Fruit fly (Drosophila melanogaster) whole organism, adult: ENCODE measurements around the gene Paics.
A peak's percentile ranks its signal among the peaks of the same experiment; 100 is the strongest.

ENCODE experiments used
- CG11617 ChIP-seq: fragments of 200-800 bp; sonication (Bioruptor generic); optimal IDR thresholded peaks from 2 replicates; lab custom pipeline; 2017; ENCODE audit warnings: mild to moderate bottlenecking, missing biosample characterization, missing genetic modification reagents, missing genetic modification characterization
- CG12768 ChIP-seq: fragments of 200-800 bp; sonication (Bioruptor generic); optimal IDR thresholded peaks from 2 replicates; lab custom pipeline; 2017; ENCODE audit warnings: missing biosample characterization, missing genetic modification characterization, mild to moderate bottlenecking, moderate library complexity, missing genetic modification reagents
- CG14711 ChIP-seq: fragments of 200-800 bp; sonication (Bioruptor generic); optimal IDR thresholded peaks from 2 replicates; lab custom pipeline; 2018; ENCODE audit warnings: missing biosample characterization, mild to moderate bottlenecking, missing genetic modification characterization, moderate library complexity
- CG1620 ChIP-seq: fragments of 200-800 bp; sonication (Bioruptor generic); optimal IDR thresholded peaks from 2 replicates; lab custom pipeline; 2016; ENCODE audit warnings: missing biosample characterization, missing genetic modification characterization
- CG33017 ChIP-seq: fragments of 200-800 bp; sonication (Bioruptor generic); optimal IDR thresholded peaks from 2 replicates; lab custom pipeline; 2018; ENCODE audit warnings: missing biosample characterization, mild to moderate bottlenecking, missing genetic modification characterization, moderate library complexity
- CG5204 ChIP-seq: fragments of 200-800 bp; sonication (Bioruptor generic); optimal IDR thresholded peaks from 2 replicates; lab custom pipeline; 2016; ENCODE audit warnings: missing biosample characterization, missing genetic modification characterization
- CG7045 ChIP-seq: fragments of 200-800 bp; sonication (Bioruptor generic); optimal IDR thresholded peaks from 2 replicates; lab custom pipeline; 2017; ENCODE audit warnings: missing biosample characterization, mild to moderate bottlenecking, missing genetic modification characterization
- CG7101 ChIP-seq: fragments of 200-800 bp; sonication (Bioruptor generic); optimal IDR thresholded peaks from 2 replicates; lab custom pipeline; 2018; ENCODE audit warnings: missing biosample characterization, mild to moderate bottlenecking, missing genetic modification characterization, moderate library complexity
- Clk ChIP-seq: fragments of 200-800 bp; sonication (Bioruptor generic); optimal IDR thresholded peaks from 2 replicates; lab custom pipeline; 2017; ENCODE audit warnings: missing biosample characterization, missing genetic modification characterization
- Crg-1 ChIP-seq: fragments of 200-800 bp; sonication (Bioruptor generic); optimal IDR thresholded peaks from 2 replicates; lab custom pipeline; 2016; ENCODE audit warnings: missing biosample characterization, missing genetic modification characterization
- Hr96 ChIP-seq: fragments of 200-800 bp; sonication (Bioruptor generic); optimal IDR thresholded peaks from 2 replicates; lab custom pipeline; 2016; ENCODE audit warnings: missing biosample characterization, missing genetic modification characterization
- Mnt ChIP-seq: fragments of 200-800 bp; sonication (Bioruptor generic); optimal IDR thresholded peaks from 2 replicates; lab custom pipeline; 2016; ENCODE audit warnings: missing biosample characterization, mild to moderate bottlenecking, missing genetic modification characterization
- bab1 ChIP-seq: fragments of 200-800 bp; sonication (Bioruptor generic); optimal IDR thresholded peaks from 3 replicates; lab custom pipeline; 2019; ENCODE audit warnings: missing biosample characterization, mild to moderate bottlenecking, missing genetic modification characterization, moderate library complexity
- cic ChIP-seq: fragments of 200-800 bp; sonication (Bioruptor generic); optimal IDR thresholded peaks from 2 replicates; lab custom pipeline; 2017; ENCODE audit warnings: missing biosample characterization, mild to moderate bottlenecking, missing genetic modification characterization, moderate library complexity
- cnc ChIP-seq, 2 experiments: fragments of >200 bp; optimal IDR thresholded peaks; 2 replicates each; lab custom pipeline; 2017
- kay ChIP-seq: fragments of 200-800 bp; sonication (Bioruptor generic); peaks from one replicate; lab custom pipeline; 2016; ENCODE audit warnings: missing biosample characterization, missing genetic modification characterization, borderline replicate concordance
- ovo ChIP-seq: fragments of 200-800 bp; sonication (Bioruptor generic); optimal IDR thresholded peaks from 2 replicates; lab custom pipeline; 2016; ENCODE audit warnings: missing biosample characterization, missing genetic modification characterization
- pad ChIP-seq: fragments of 200-800 bp; sonication (Bioruptor generic); optimal IDR thresholded peaks from 3 replicates; lab custom pipeline; 2017; ENCODE audit warnings: missing biosample characterization, missing genetic modification characterization, mild to moderate bottlenecking, moderate library complexity, missing genetic modification reagents
- tj ChIP-seq: fragments of 200-800 bp; sonication (Bioruptor generic); optimal IDR thresholded peaks from 3 replicates; lab custom pipeline; 2017; ENCODE audit warnings: missing biosample characterization, mild to moderate bottlenecking, missing genetic modification characterization, moderate library complexity
- toe ChIP-seq: fragments of 200-800 bp; sonication (Bioruptor generic); optimal IDR thresholded peaks from 2 replicates; lab custom pipeline; 2016; ENCODE audit warnings: missing biosample characterization, missing genetic modification characterization

Paics gene

dm6 chrX:12765736-12766135 lies 5.3 kb upstream of the Paics start:
- TF ChIP-seq Hr96 (GFP tag; lab: Kevin White, UChicago), result no peak
- TF ChIP-seq cic (GFP tag; lab: Kevin White, UChicago), result no peak
- peak; percentile 54 for TF ChIP-seq CG33017
- TF ChIP-seq CG7101, result peak; percentile 52
- peak; percentile 84 for TF ChIP-seq pad
- TF ChIP-seq CG7045 (GFP tag; lab: Kevin White, UChicago), result no peak
- TF ChIP-seq cnc (optimal IDR thresholded peaks at IDR 0.05; lab: Kevin White, UChicago), result no peak
- TF ChIP-seq ovo, result no peak
- TF ChIP-seq CG1620 (GFP tag; lab: Kevin White, UChicago), result no peak
- TF ChIP-seq Crg-1 (GFP tag; lab: Kevin White, UChicago), result no peak
- TF ChIP-seq Clk, result no peak
- TF ChIP-seq tj (GFP tag; lab: Kevin White, UChicago), result no peak
- no peak for TF ChIP-seq CG11617
- no peak for TF ChIP-seq CG12768 (GFP tag; lab: Kevin White, UChicago)
- TF ChIP-seq Mnt (GFP tag; lab: Kevin White, UChicago), result no peak
- no peak for TF ChIP-seq bab1 (GFP tag; lab: Kevin White, UChicago)
- peak; percentile 68 for TF ChIP-seq CG14711 (tag; lab: Kevin White, UChicago)
- peak; percentile 38 for TF ChIP-seq kay (GFP tag; lab: Kevin White, UChicago)

- TF ChIP-seq ovo (peak; percentile 29), bab1 (GFP tag; lab: Kevin White, UChicago) (no peak)
Observed at dm6 chrX:12765076-12765475, 4.7 kb upstream of the Paics start, which contains the start of gene Agpat1. Agpat1 (plus strand) TSS chrX:12765266.

- no peak for TF ChIP-seq CG1620 (GFP tag; lab: Kevin White, UChicago)
- no peak for TF ChIP-seq CG5204 (GFP tag; lab: Kevin White, UChicago)
- TF ChIP-seq CG7045 (GFP tag; lab: Kevin White, UChicago), result no peak
Observed at dm6 chrX:12764640-12765039, 4.2 kb upstream of the Paics start.

- TF ChIP-seq kay (GFP tag; lab: Kevin White, UChicago), result peak; percentile 78
- peak; percentile 24 for TF ChIP-seq tj (GFP tag; lab: Kevin White, UChicago)
Observed at dm6 chrX:12763904-12764303, 3.5 kb upstream of the Paics start.

- TF ChIP-seq tj (GFP tag; lab: Kevin White, UChicago), result no peak
- TF ChIP-seq ovo, result no peak
- TF ChIP-seq cnc (optimal IDR thresholded peaks at IDR 0.05; lab: Kevin White, UChicago), result no peak
- TF ChIP-seq pad, result no peak
- TF ChIP-seq CG33017, result no peak
Observed at dm6 chrX:12763467-12763866, 3.0 kb upstream of the Paics start, which contains the start of gene pira. pira (minus strand) TSS chrX:12763611.

dm6 chrX:12759162-12759561 lies 1.3 kb downstream of the Paics start:
- TF ChIP-seq bab1 (GFP tag; lab: Kevin White, UChicago) (no peak), CG11617 (no peak), CG12768 (GFP tag; lab: Kevin White, UChicago) (no peak), tj (GFP tag; lab: Kevin White, UChicago) (no peak), CG7101 (no peak), CG14711 (tag; lab: Kevin White, UChicago) (no peak), kay (GFP tag; lab: Kevin White, UChicago) (no peak), Hr96 (GFP tag; lab: Kevin White, UChicago) (no peak), Clk (no peak), CG5204 (GFP tag; lab: Kevin White, UChicago) (no peak), ovo (no peak), toe (no peak), Crg-1 (GFP tag; lab: Kevin White, UChicago) (no peak)

- TF ChIP-seq pad (no peak), cic (GFP tag; lab: Kevin White, UChicago) (no peak), CG14711 (tag; lab: Kevin White, UChicago) (no peak), ovo (no peak), CG7101 (no peak), cnc (optimal IDR thresholded peaks at IDR 0.05; lab: Kevin White, UChicago) (no peak), kay (GFP tag; lab: Kevin White, UChicago) (peak; percentile 80), tj (GFP tag; lab: Kevin White, UChicago) (no peak), bab1 (GFP tag; lab: Kevin White, UChicago) (peak; percentile 1)
Observed at dm6 chrX:12757075-12757474, 3.3 kb downstream of the Paics start.

dm6 chrX:12756374-12756721 lies 4.1 kb downstream of the Paics start:
- peak; percentile 43 for TF ChIP-seq cic (GFP tag; lab: Kevin White, UChicago)
- no peak for TF ChIP-seq toe
- no peak for TF ChIP-seq CG33017
- peak; percentile 22 for TF ChIP-seq ovo
- no peak for TF ChIP-seq CG7101
- TF ChIP-seq CG1620 (GFP tag; lab: Kevin White, UChicago), result no peak
- peak; percentile 58 for TF ChIP-seq tj (GFP tag; lab: Kevin White, UChicago)
- peak; percentile 1 for TF ChIP-seq Mnt (GFP tag; lab: Kevin White, UChicago)
- no peak for TF ChIP-seq CG7045 (GFP tag; lab: Kevin White, UChicago)
- TF ChIP-seq Hr96 (GFP tag; lab: Kevin White, UChicago), result no peak
- no peak for TF ChIP-seq Crg-1 (GFP tag; lab: Kevin White, UChicago)
- TF ChIP-seq CG11617, result no peak
- TF ChIP-seq kay (GFP tag; lab: Kevin White, UChicago), result no peak
- no peak for TF ChIP-seq bab1 (GFP tag; lab: Kevin White, UChicago)
